Worm (Caenorhabditis elegans) whole organism, L4 larva: ENCODE data around the gene egl-46.

Experiments used
- R02D3.7 ChIP-seq: fragments of 150-350 bp; sonication (generic microtip); optimal IDR thresholded peaks from 3 replicates; lab custom pipeline; 2014; ENCODE audit warnings: missing biosample characterization, missing genetic modification characterization
- T20F7.1 ChIP-seq: fragments of 200-800 bp; sonication (Bioruptor generic); optimal IDR thresholded peaks from 2 replicates; lab custom pipeline; 2018; ENCODE audit warnings: mild to moderate bottlenecking, missing genetic modification characterization, missing compliant biosample characterization
- T26A8.4 ChIP-seq: fragments of 200-800 bp; sonication (Bioruptor generic); IDR thresholded peaks from 2 replicates; pipeline ENCODE4 v1.3.6; 2022; ENCODE audit warnings: missing genetic modification characterization, missing compliant biosample characterization
- Y48G9A.11 ChIP-seq: fragments of 200-800 bp; sonication (Bioruptor generic); IDR thresholded peaks from 2 replicates; pipeline ENCODE4 v1.3.6; 2022; ENCODE audit warnings: missing genetic modification reagents, missing genetic modification characterization, missing compliant biosample characterization
- Y75B8A.6 ChIP-seq: fragments of 200-800 bp; sonication (Bioruptor generic); IDR thresholded peaks from 2 replicates; pipeline ENCODE4 v1.3.6; 2022; ENCODE audit warnings: missing genetic modification reagents, missing genetic modification characterization, missing compliant biosample characterization
- aly-2 ChIP-seq: sonication (generic microtip); optimal IDR thresholded peaks from 2 replicates; lab custom pipeline; 2018; ENCODE audit warnings: missing biosample characterization, missing genetic modification characterization
- ama-1 ChIP-seq: fragments of 150-350 bp; optimal IDR thresholded peaks from 2 replicates; lab custom pipeline; 2014; ENCODE audit warnings: inconsistent platforms, mixed read lengths
- ceh-32 ChIP-seq: sonication (generic microtip); optimal IDR thresholded peaks from 2 replicates; lab custom pipeline; 2016; ENCODE audit warnings: mild to moderate bottlenecking, missing genetic modification characterization, missing compliant biosample characterization; ENCODE audit not compliant: poor library complexity
- ceh-82 ChIP-seq: sonication (generic microtip); optimal IDR thresholded peaks from 2 replicates; lab custom pipeline; 2017; ENCODE audit warnings: missing biosample characterization, missing genetic modification characterization
- ctbp-1 ChIP-seq: fragments of 200-800 bp; sonication (Bioruptor generic); IDR thresholded peaks from 2 replicates; pipeline ENCODE4 v1.3.6; 2022; ENCODE audit warnings: missing genetic modification reagents, missing genetic modification characterization, missing compliant biosample characterization
- daf-12 ChIP-seq: fragments of 150-350 bp; optimal IDR thresholded peaks from 2 replicates; lab custom pipeline; 2014; ENCODE audit warnings: missing biosample characterization, missing genetic modification reagents, missing genetic modification characterization
- daf-16 ChIP-seq, 3 experiments: sonication (generic microtip); optimal IDR thresholded peaks; 2 replicates each; lab custom pipeline; 2016 to 2017; ENCODE audit warnings: missing genetic modification characterization in 3 of 3, missing genetic modification reagents in 3 of 3, mild to moderate bottlenecking in 2 of 3, missing compliant biosample characterization in 2 of 3, missing biosample characterization in 1 of 3, moderate library complexity in 1 of 3
- dmd-9 ChIP-seq: fragments of 200-800 bp; sonication (Bioruptor generic); IDR thresholded peaks from 2 replicates; pipeline ENCODE4 v1.3.6; 2022; ENCODE audit warnings: missing genetic modification reagents, missing genetic modification characterization, missing compliant biosample characterization
- dpl-1 ChIP-seq: fragments of 150-350 bp; optimal IDR thresholded peaks from 2 replicates; lab custom pipeline; 2014; ENCODE audit warnings: missing biosample characterization, missing genetic modification reagents, missing genetic modification characterization
- duxl-1 ChIP-seq: sonication (generic microtip); optimal IDR thresholded peaks from 2 replicates; lab custom pipeline; 2016; ENCODE audit warnings: mild to moderate bottlenecking, missing genetic modification characterization, moderate library complexity, missing compliant biosample characterization; ENCODE audit not compliant: poor library complexity
- dve-1 ChIP-seq: sonication (generic microtip); optimal IDR thresholded peaks from 2 replicates; lab custom pipeline; 2017; ENCODE audit warnings: antibody characterized with exemption, mild to moderate bottlenecking, missing genetic modification characterization, missing compliant biosample characterization; ENCODE audit not compliant: insufficient read depth
- egl-27 ChIP-seq: sonication (generic microtip); optimal IDR thresholded peaks from 3 replicates; lab custom pipeline; 2017; ENCODE audit warnings: missing biosample characterization, missing genetic modification reagents, missing genetic modification characterization
- fos-1 ChIP-seq: fragments of 150-350 bp; optimal IDR thresholded peaks from 2 replicates; lab custom pipeline; 2014; ENCODE audit warnings: missing biosample characterization, missing genetic modification characterization
- gei-8 ChIP-seq: fragments of 200-800 bp; sonication (Bioruptor generic); optimal IDR thresholded peaks from 2 replicates; lab custom pipeline; 2018; ENCODE audit warnings: mild to moderate bottlenecking, missing genetic modification characterization, missing compliant biosample characterization
- hif-1 ChIP-seq, 2 experiments: sonication (generic microtip); optimal IDR thresholded peaks; 2 replicates each; lab custom pipeline; 2016 to 2017; ENCODE audit warnings: missing compliant biosample characterization in 2 of 2, missing genetic modification characterization in 2 of 2, missing genetic modification reagents in 2 of 2, missing genotype in 2 of 2, mild to moderate bottlenecking in 1 of 2
- hlh-30 ChIP-seq: sonication (generic microtip); optimal IDR thresholded peaks from 2 replicates; lab custom pipeline; 2017; ENCODE audit warnings: antibody characterized with exemption, mild to moderate bottlenecking, missing genetic modification characterization, missing compliant biosample characterization; ENCODE audit not compliant: insufficient read depth
- lin-1 ChIP-seq: fragments of 200-800 bp; sonication (Bioruptor generic); IDR thresholded peaks from 2 replicates; pipeline ENCODE4 v1.3.6; 2022; ENCODE audit warnings: missing genetic modification reagents, missing genetic modification characterization, missing compliant biosample characterization
- lin-13 ChIP-seq: fragments of 150-350 bp; optimal IDR thresholded peaks from 2 replicates; lab custom pipeline; 2014; ENCODE audit warnings: missing biosample characterization, missing genetic modification reagents, missing genetic modification characterization
- lsy-2 ChIP-seq, 2 experiments: fragments of 150-350 bp in 1 of 2; sonication (generic microtip) in 1 of 2; optimal IDR thresholded peaks; 2 replicates each; lab custom pipeline; 2014 to 2017; ENCODE audit warnings: missing biosample characterization in 2 of 2, missing genetic modification characterization in 2 of 2
- madf-5 ChIP-seq, 2 experiments: fragments of 200-800 bp; sonication (Bioruptor generic); IDR thresholded peaks; 2 replicates each; pipeline ENCODE4 v1.3.6; 2022; ENCODE audit warnings: missing compliant biosample characterization in 2 of 2, missing genetic modification characterization in 2 of 2
- madf-9 ChIP-seq: fragments of 200-800 bp; sonication (Bioruptor generic); conservative IDR thresholded peaks from 2 replicates; pipeline ENCODE4 v1.3.6; 2022; ENCODE audit warnings: missing genetic modification reagents, missing genetic modification characterization, missing compliant biosample characterization
- mdl-1 ChIP-seq, 2 experiments: fragments of 150-350 bp in 1 of 2; sonication (generic microtip) in 1 of 2; optimal IDR thresholded peaks; 2 replicates each; lab custom pipeline; 2014 to 2017; ENCODE audit warnings: missing biosample characterization in 2 of 2, missing genetic modification characterization in 2 of 2
- mdt-29 ChIP-seq: fragments of 200-800 bp; sonication (Bioruptor generic); IDR thresholded peaks from 2 replicates; pipeline ENCODE4 v1.3.6; 2022; ENCODE audit warnings: missing genetic modification reagents, missing genetic modification characterization, missing compliant biosample characterization
- mep-1 ChIP-seq: fragments of 150-350 bp; sonication (generic microtip); optimal IDR thresholded peaks from 3 replicates; lab custom pipeline; 2014; ENCODE audit warnings: missing biosample characterization, missing genetic modification characterization
- mxl-2 ChIP-seq: fragments of 200-800 bp; sonication (Bioruptor generic); conservative IDR thresholded peaks from 2 replicates; pipeline ENCODE4 v1.3.6; 2022; ENCODE audit warnings: missing genetic modification reagents, missing genetic modification characterization, missing compliant biosample characterization
- nhr-11 ChIP-seq: fragments of 150-350 bp; optimal IDR thresholded peaks from 2 replicates; lab custom pipeline; 2014; ENCODE audit warnings: missing biosample characterization, missing genetic modification characterization
- nhr-111 ChIP-seq: fragments of 200-800 bp; sonication (Bioruptor generic); optimal IDR thresholded peaks from 2 replicates; lab custom pipeline; 2018; ENCODE audit warnings: mild to moderate bottlenecking, missing genetic modification characterization, missing compliant biosample characterization
- nhr-237 ChIP-seq: sonication (generic microtip); optimal IDR thresholded peaks from 2 replicates; lab custom pipeline; 2017; ENCODE audit warnings: missing biosample characterization, missing genetic modification characterization
- nhr-25 ChIP-seq: sonication (generic microtip); optimal IDR thresholded peaks from 2 replicates; lab custom pipeline; 2017; ENCODE audit warnings: missing genetic modification characterization, mild to moderate bottlenecking, missing compliant biosample characterization, antibody characterized with exemption, moderate library complexity, borderline replicate concordance; ENCODE audit not compliant: insufficient read depth
- nhr-6 ChIP-seq: fragments of 150-350 bp; optimal IDR thresholded peaks from 2 replicates; lab custom pipeline; 2014; ENCODE audit warnings: missing biosample characterization, missing genetic modification characterization
- nhr-77 ChIP-seq: fragments of 150-350 bp; optimal IDR thresholded peaks from 2 replicates; lab custom pipeline; 2014; ENCODE audit warnings: missing biosample characterization, missing genetic modification characterization
- pha-4 ChIP-seq, 2 experiments: fragments of 150-350 bp in 1 of 2; fragments of 200-800 bp in 1 of 2; sonication (Bioruptor generic) in 1 of 2; IDR thresholded peaks in 1 of 2; optimal IDR thresholded peaks in 1 of 2; 2 replicates each; pipeline versions ENCODE4 v1.3.6 to Lab custom; 2014 to 2022; ENCODE audit warnings: missing genetic modification characterization in 2 of 2, missing genetic modification reagents in 2 of 2, missing biosample characterization in 1 of 2, missing compliant biosample characterization in 1 of 2
- set-16 ChIP-seq: fragments of 200-800 bp; sonication (Bioruptor generic); IDR thresholded peaks from 2 replicates; pipeline ENCODE4 v1.3.6; 2022; ENCODE audit warnings: missing genetic modification reagents, missing genetic modification characterization, missing compliant biosample characterization
- snpc-4 ChIP-seq: fragments of 150-350 bp; optimal IDR thresholded peaks from 2 replicates; lab custom pipeline; 2014; ENCODE audit warnings: missing biosample characterization, missing genetic modification characterization
- tra-1 ChIP-seq: fragments of 200-800 bp; sonication (Bioruptor generic); IDR thresholded peaks from 2 replicates; pipeline ENCODE4 v1.3.6; 2022; ENCODE audit warnings: missing genetic modification reagents, missing genetic modification characterization, missing compliant biosample characterization
- unc-62 ChIP-seq, 3 experiments: fragments of 150-350 bp in 1 of 3; sonication (generic microtip); optimal IDR thresholded peaks in 2 of 3; peaks in 1 of 3; 1 replicate in 1 of 3; 2 replicates in 2 of 3; lab custom pipeline; 2014 to 2017; ENCODE audit warnings: missing biosample characterization in 3 of 3, missing genetic modification characterization in 3 of 3, missing genetic modification reagents in 3 of 3, missing genotype in 1 of 3
- zag-1 ChIP-seq: fragments of 150-350 bp; optimal IDR thresholded peaks from 2 replicates; lab custom pipeline; 2014; ENCODE audit warnings: missing biosample characterization, missing genetic modification characterization
- zfp-2 ChIP-seq: sonication (generic microtip); optimal IDR thresholded peaks from 2 replicates; lab custom pipeline; 2016; ENCODE audit warnings: mild to moderate bottlenecking, missing genetic modification characterization, missing compliant biosample characterization

The egl-46 gene

ce11 chrV:6656451-6657115 is 24.8 kb downstream of the egl-46 start, which contains the start of gene snb-1 (continued):
- TF ChIP-seq aly-2 (tag; lab: Kevin White, UChicago) (no peak), madf-5 (GFP tag; IDR thresholded peaks at IDR 0.05; lab: Robert Waterston, UW) (no peak), unc-62 (GFP tag; optimal IDR thresholded peaks at IDR 0.05 in 1 of 2; lab: Kevin White, UChicago) (peak in 1 of 2 experiments; percentile 95), unc-62 (tag; optimal IDR thresholded peaks at IDR 0.05; lab: Kevin White, UChicago) (no peak), lsy-2 (tag; optimal IDR thresholded peaks at IDR 0.05; lab: Kevin White, UChicago) (peak in 1 of 2 experiments; percentile 80), fos-1 (tag; lab: Kevin White, UChicago) (no peak), T20F7.1 (peak; percentile 61), nhr-25 (peak; percentile 74), ctbp-1 (GFP tag; lab: Robert Waterston, UW) (no peak), hif-1 (tag; optimal IDR thresholded peaks at IDR 0.05; lab: Kevin White, UChicago) (peak in 1 of 2 experiments; percentile 21), set-16 (GFP tag; lab: Robert Waterston, UW) (no peak), daf-12 (tag; lab: Kevin White, UChicago) (no peak), Y75B8A.6 (GFP tag; lab: Robert Waterston, UW) (no peak), tra-1 (GFP tag; lab: Robert Waterston, UW) (0 out of 2 replicates have a peak, but pooled peaks have one; percentile 4), pha-4 (GFP tag; IDR thresholded peaks at IDR 0.05; lab: Robert Waterston, UW) (no peak), pha-4 (tag; optimal IDR thresholded peaks at IDR 0.05; lab: Kevin White, UChicago) (no peak), snpc-4 (no peak), nhr-111 (GFP tag; lab: Kevin White, UChicago) (no peak), lin-1 (GFP tag; lab: Robert Waterston, UW) (no peak), dve-1 (tag; lab: Kevin White, UChicago) (peak; percentile 13), dpl-1 (GFP tag; lab: Kevin White, UChicago) (peak; percentile 43), madf-9 (no peak), mdl-1 (tag; optimal IDR thresholded peaks at IDR 0.05; lab: Kevin White, UChicago) (peak in 1 of 2 experiments; percentile 34), zfp-2 (tag; lab: Kevin White, UChicago) (no peak)

- TF ChIP-seq nhr-11: no peak
- no peak for TF ChIP-seq pha-4 (GFP tag; IDR thresholded peaks at IDR 0.05; lab: Robert Waterston, UW)
- no peak for TF ChIP-seq pha-4 (tag; optimal IDR thresholded peaks at IDR 0.05; lab: Kevin White, UChicago)
- no peak for TF ChIP-seq ceh-32
- TF ChIP-seq gei-8: no peak
- TF ChIP-seq mep-1: peak; percentile 17
- no peak for TF ChIP-seq nhr-237 (tag; lab: Kevin White, UChicago)
- TF ChIP-seq daf-16 (GFP tag; optimal IDR thresholded peaks at IDR 0.05; lab: Kevin White, UChicago): no peak
- peak; percentile 25 for TF ChIP-seq daf-16 (tag; optimal IDR thresholded peaks at IDR 0.05; lab: Kevin White, UChicago)
- TF ChIP-seq duxl-1 (tag; lab: Kevin White, UChicago): peak; percentile 28
- TF ChIP-seq Y75B8A.6 (GFP tag; lab: Robert Waterston, UW): peak; percentile 27; the same call in 1 of the 2 replicates
- TF ChIP-seq dmd-9 (GFP tag; lab: Robert Waterston, UW): 0 out of 2 replicates have a peak, but pooled peaks have one; percentile 4
- TF ChIP-seq ctbp-1 (GFP tag; lab: Robert Waterston, UW): no peak
- TF ChIP-seq T26A8.4 (GFP tag; lab: Robert Waterston, UW): peak; percentile 40; the same call in 1 of the 2 replicates
- no peak for TF ChIP-seq nhr-77 (tag; lab: Kevin White, UChicago)
- no peak for TF ChIP-seq mdt-29 (GFP tag; lab: Robert Waterston, UW)
- no peak for TF ChIP-seq ceh-82 (tag; lab: Kevin White, UChicago)
- no peak for TF ChIP-seq nhr-6 (tag; lab: Kevin White, UChicago)
- no peak for TF ChIP-seq zag-1 (tag; lab: Kevin White, UChicago)
- TF ChIP-seq mxl-2 (GFP tag; lab: Robert Waterston, UW): no peak
- no peak for TF ChIP-seq ama-1
- TF ChIP-seq lsy-2 (tag; optimal IDR thresholded peaks at IDR 0.05; lab: Kevin White, UChicago): peak in 1 of 2 experiments; percentile 53
- TF ChIP-seq hlh-30: peak; percentile 3
- peak; percentile 8 for TF ChIP-seq lin-13 (GFP tag; lab: Kevin White, UChicago)
- no peak for TF ChIP-seq aly-2 (tag; lab: Kevin White, UChicago)
- TF ChIP-seq dve-1 (tag; lab: Kevin White, UChicago): peak; percentile 34
- TF ChIP-seq R02D3.7 (tag; lab: Kevin White, UChicago): no peak
- no peak for TF ChIP-seq Y48G9A.11 (GFP tag; lab: Robert Waterston, UW)
- TF ChIP-seq egl-27: no peak
Measured at ce11 chrV:6655174-6655573, 26.2 kb downstream of the egl-46 start, which contains the start of gene syx-18. syx-18 (minus strand) TSS chrV:6655449.
